Fruit fly (Drosophila melanogaster): ENCODE results near the gene OtopLa.

Gene OtopLa

dm6 chrX:5671537-5672029 lies 23.3 kb upstream of the OtopLa start, which contains the start of gene Rab18 (continued):
- TF ChIP-seq Chrac-16 (GFP tag; optimal IDR thresholded peaks at IDR 0.05) (peak; percentile 37), CG10654 (GFP tag; optimal IDR thresholded peaks at IDR 0.05) (peak; percentile 18), CG11560 (tag; IDR thresholded peaks at IDR 0.05) (no peak), twi (tag; optimal IDR thresholded peaks at IDR 0.05) (no peak), pzg (GFP tag; optimal IDR thresholded peaks at IDR 0.05) (peak; percentile 62), CG42726 (GFP tag; IDR thresholded peaks at IDR 0.05; ENCODE audit: partially characterized antibody) (no peak), Med (GFP tag) (peak; percentile 87), CG30403 (GFP tag; optimal IDR thresholded peaks at IDR 0.05) (peak; percentile 27), CG8359 (GFP tag; optimal IDR thresholded peaks at IDR 0.05; ENCODE audit: borderline replicate concordance) (no peak), Atf3 (GFP tag; optimal IDR thresholded peaks at IDR 0.05) (no peak), CG32772 (GFP tag; IDR thresholded peaks at IDR 0.05) (no peak), onecut (GFP tag; IDR thresholded peaks at IDR 0.05) (no peak), pfk (GFP tag; optimal IDR thresholded peaks at IDR 0.05) (no peak), tgo (GFP tag; IDR thresholded peaks at IDR 0.05) (0 out of 3 replicates have a peak, but pooled peaks have one; percentile 23), tup (GFP tag; optimal IDR thresholded peaks at IDR 0.05) (no peak), CG11085 (GFP tag; IDR thresholded peaks at IDR 0.05) (peak; percentile 23; the same call in 1 of the 2 replicates), CG17328 (GFP tag; IDR thresholded peaks at IDR 0.05) (no peak), mam (GFP tag; optimal IDR thresholded peaks at IDR 0.05) (peak; percentile 65), CG31365 (tag; optimal IDR thresholded peaks at IDR 0.05) (no peak), Doc3 (GFP tag; IDR thresholded peaks at IDR 0.05; ENCODE audit: partially characterized antibody) (no peak), hth (optimal IDR thresholded peaks at IDR 0.05) (no peak), D19B (GFP tag; optimal IDR thresholded peaks at IDR 0.05) (no peak), CG13424 (tag; optimal IDR thresholded peaks at IDR 0.05) (no peak), HLHmδ (GFP tag; optimal IDR thresholded peaks at IDR 0.05) (peak; percentile 14), Ets65A (GFP tag) (peak; percentile 94), CG17568 (GFP tag; optimal IDR thresholded peaks at IDR 0.05) (no peak), Dip2 (GFP tag; IDR thresholded peaks at IDR 0.05) (no peak), CG4404 (GFP tag; IDR thresholded peaks at IDR 0.05) (peak; percentile 20; the same call in 1 of the 2 replicates), CG1602 (GFP tag; optimal IDR thresholded peaks at IDR 0.05) (peak; percentile 16), Hmx (GFP tag; optimal IDR thresholded peaks at IDR 0.05) (no peak), unpg (GFP tag; optimal IDR thresholded peaks at IDR 0.05) (no peak), CG1832 (GFP tag; optimal IDR thresholded peaks at IDR 0.05) (no peak), Dek (tag; optimal IDR thresholded peaks at IDR 0.05) (no peak), cato (GFP tag; optimal IDR thresholded peaks at IDR 0.05; ENCODE audit: borderline replicate concordance) (no peak), peb (GFP tag; IDR thresholded peaks at IDR 0.05) (no peak), p53 (GFP tag; optimal IDR thresholded peaks at IDR 0.05) (no peak), phol (tag; optimal IDR thresholded peaks at IDR 0.05) (peak; percentile 34), Nf-YC (tag; optimal IDR thresholded peaks at IDR 0.05) (no peak), pum (GFP tag; optimal IDR thresholded peaks at IDR 0.05) (peak; percentile 27), CG13287 (GFP tag; IDR thresholded peaks at IDR 0.05; ENCODE audit: partially characterized antibody) (peak; percentile 41), CG17802 (tag; optimal IDR thresholded peaks at IDR 0.05) (no peak), ftz-f1 (GFP tag; optimal IDR thresholded peaks at IDR 0.05) (no peak), Abd-B (GFP tag; optimal IDR thresholded peaks at IDR 0.05) (no peak), CG11247 (GFP tag; IDR thresholded peaks at IDR 0.05) (0 out of 2 replicates have a peak, but pooled peaks have one; percentile 13), tna (GFP tag; IDR thresholded peaks at IDR 0.05; ENCODE audit: partially characterized antibody) (no peak), Bdp1 (GFP tag; optimal IDR thresholded peaks at IDR 0.05) (no peak), CG7372 (GFP tag; IDR thresholded peaks at IDR 0.05) (no peak), HmgD (GFP tag; optimal IDR thresholded peaks at IDR 0.05) (no peak), zf30C (GFP tag; optimal IDR thresholded peaks at IDR 0.05) (no peak), CG2889 (GFP tag; IDR thresholded peaks at IDR 0.05) (no peak)
